Worm (Caenorhabditis elegans) whole organism, mixed stage, embryonic: ENCODE data around the gene srsx-33.

Experiments used
- M03D4.4 ChIP-seq: sonication (generic microtip); optimal IDR thresholded peaks from 2 replicates; lab custom pipeline; 2017; ENCODE audit warnings: mild to moderate bottlenecking, missing genetic modification characterization, missing compliant biosample characterization
- bed-3 ChIP-seq: fragments of 200-800 bp; sonication (Bioruptor generic); optimal IDR thresholded peaks from 3 replicates; lab custom pipeline; 2018; ENCODE audit warnings: mild to moderate bottlenecking, missing genetic modification characterization, moderate library complexity, missing compliant biosample characterization
- blmp-1 ChIP-seq: fragments of 150-350 bp; optimal IDR thresholded peaks from 2 replicates; lab custom pipeline; 2014; ENCODE audit warnings: missing biosample characterization, missing genetic modification characterization
- ceh-39 ChIP-seq: fragments of 150-350 bp; optimal IDR thresholded peaks from 2 replicates; lab custom pipeline; 2014; ENCODE audit warnings: missing biosample characterization, missing genetic modification characterization
- ceh-43 ChIP-seq: fragments of 200-800 bp; sonication (Bioruptor generic); optimal IDR thresholded peaks from 2 replicates; lab custom pipeline; 2018; ENCODE audit warnings: mild to moderate bottlenecking, missing genetic modification characterization, moderate library complexity, missing compliant biosample characterization
- ceh-83 ChIP-seq: fragments of 200-800 bp; sonication (Bioruptor generic); optimal IDR thresholded peaks from 2 replicates; lab custom pipeline; 2018; ENCODE audit warnings: mild to moderate bottlenecking, missing genetic modification characterization, missing compliant biosample characterization
- ces-1 ChIP-seq: fragments of 150-350 bp; optimal IDR thresholded peaks from 2 replicates; lab custom pipeline; 2014; ENCODE audit warnings: missing biosample characterization, missing genetic modification reagents, missing genetic modification characterization
- cnd-1 ChIP-seq: fragments of 200-800 bp; sonication (Bioruptor generic); optimal IDR thresholded peaks from 2 replicates; lab custom pipeline; 2018; ENCODE audit warnings: mild to moderate bottlenecking, missing genetic modification characterization, missing compliant biosample characterization
- drap-1 ChIP-seq: fragments of 200-800 bp; sonication (Bioruptor generic); optimal IDR thresholded peaks from 3 replicates; lab custom pipeline; 2018; ENCODE audit warnings: mild to moderate bottlenecking, missing genetic modification characterization, missing compliant biosample characterization
- elt-1 ChIP-seq: sonication (generic microtip); optimal IDR thresholded peaks from 2 replicates; lab custom pipeline; 2017; ENCODE audit warnings: missing genetic modification characterization, mild to moderate bottlenecking, missing compliant biosample characterization, antibody characterized with exemption, moderate library complexity, borderline replicate concordance; ENCODE audit not compliant: insufficient read depth
- elt-3 ChIP-seq: fragments of 150-350 bp; optimal IDR thresholded peaks from 2 replicates; lab custom pipeline; 2014; ENCODE audit warnings: missing biosample characterization, missing genetic modification characterization
- flh-1 ChIP-seq: fragments of 200-800 bp; sonication (Bioruptor generic); optimal IDR thresholded peaks from 2 replicates; lab custom pipeline; 2018; ENCODE audit warnings: mild to moderate bottlenecking, missing genetic modification characterization, moderate library complexity, missing compliant biosample characterization
- lin-13 ChIP-seq: fragments of 150-350 bp; optimal IDR thresholded peaks from 2 replicates; lab custom pipeline; 2014; ENCODE audit warnings: missing biosample characterization, missing genetic modification characterization
- lin-32 ChIP-seq: fragments of 200-800 bp; sonication (Bioruptor generic); optimal IDR thresholded peaks from 2 replicates; lab custom pipeline; 2018; ENCODE audit warnings: mild to moderate bottlenecking, missing genetic modification characterization, missing compliant biosample characterization
- lsy-2 ChIP-seq: fragments of 150-350 bp; optimal IDR thresholded peaks from 2 replicates; lab custom pipeline; 2014; ENCODE audit warnings: missing biosample characterization, missing genetic modification characterization
- mep-1 ChIP-seq: fragments of 150-350 bp; optimal IDR thresholded peaks from 2 replicates; lab custom pipeline; 2017; ENCODE audit warnings: missing biosample characterization, missing genetic modification reagents, missing genetic modification characterization, inconsistent platforms
- mls-2 ChIP-seq: sonication (generic microtip); optimal IDR thresholded peaks from 2 replicates; lab custom pipeline; 2016; ENCODE audit warnings: mild to moderate bottlenecking, missing genetic modification characterization, moderate library complexity, missing compliant biosample characterization
- nhr-2 ChIP-seq: fragments of 150-350 bp; optimal IDR thresholded peaks from 2 replicates; lab custom pipeline; 2014; ENCODE audit warnings: missing biosample characterization, missing genetic modification characterization
- nhr-237 ChIP-seq: fragments of 150-350 bp; optimal IDR thresholded peaks from 2 replicates; lab custom pipeline; 2014; ENCODE audit warnings: missing biosample characterization, missing genetic modification characterization
- nhr-28 ChIP-seq: fragments of 150-350 bp; optimal IDR thresholded peaks from 2 replicates; lab custom pipeline; 2014; ENCODE audit warnings: missing biosample characterization, missing genetic modification characterization
- pha-4 ChIP-seq: fragments of 150-350 bp; optimal IDR thresholded peaks from 2 replicates; lab custom pipeline; 2018; ENCODE audit warnings: missing biosample characterization, missing genetic modification reagents, missing genetic modification characterization
- sem-2 ChIP-seq: fragments of 200-800 bp; sonication (Bioruptor generic); optimal IDR thresholded peaks from 2 replicates; lab custom pipeline; 2018; ENCODE audit warnings: mild to moderate bottlenecking, missing genetic modification characterization, missing compliant biosample characterization
- snpc-4 ChIP-seq: fragments of 150-350 bp; optimal IDR thresholded peaks from 2 replicates; lab custom pipeline; 2014; ENCODE audit warnings: missing biosample characterization, missing genetic modification characterization
- sptf-1 ChIP-seq: sonication (generic microtip); optimal IDR thresholded peaks from 2 replicates; lab custom pipeline; 2017; ENCODE audit warnings: mild to moderate bottlenecking, missing genetic modification characterization, moderate library complexity, missing compliant biosample characterization
- tbx-8 ChIP-seq: fragments of 200-800 bp; sonication (Bioruptor generic); optimal IDR thresholded peaks from 2 replicates; lab custom pipeline; 2018; ENCODE audit warnings: mild to moderate bottlenecking, missing genetic modification characterization, moderate library complexity, missing compliant biosample characterization
- unc-120 ChIP-seq: sonication (generic microtip); optimal IDR thresholded peaks from 2 replicates; lab custom pipeline; 2017; ENCODE audit warnings: missing genetic modification characterization, missing compliant biosample characterization; ENCODE audit not compliant: poor library complexity, severe bottlenecking
- unc-39 ChIP-seq: fragments of 150-350 bp; optimal IDR thresholded peaks from 2 replicates; lab custom pipeline; 2014; ENCODE audit warnings: missing biosample characterization, missing genetic modification characterization
- unc-62 ChIP-seq: fragments of 150-350 bp; optimal IDR thresholded peaks from 2 replicates; lab custom pipeline; 2014; ENCODE audit warnings: missing biosample characterization, missing genetic modification reagents, missing genetic modification characterization
- zip-8 ChIP-seq: fragments of 150-350 bp; optimal IDR thresholded peaks from 2 replicates; lab custom pipeline; 2014; ENCODE audit warnings: missing biosample characterization, missing genetic modification characterization
- ztf-11 ChIP-seq: fragments of 150-350 bp; optimal IDR thresholded peaks from 2 replicates; lab custom pipeline; 2014; ENCODE audit warnings: missing biosample characterization, missing genetic modification characterization

Gene srsx-33

DNA sequence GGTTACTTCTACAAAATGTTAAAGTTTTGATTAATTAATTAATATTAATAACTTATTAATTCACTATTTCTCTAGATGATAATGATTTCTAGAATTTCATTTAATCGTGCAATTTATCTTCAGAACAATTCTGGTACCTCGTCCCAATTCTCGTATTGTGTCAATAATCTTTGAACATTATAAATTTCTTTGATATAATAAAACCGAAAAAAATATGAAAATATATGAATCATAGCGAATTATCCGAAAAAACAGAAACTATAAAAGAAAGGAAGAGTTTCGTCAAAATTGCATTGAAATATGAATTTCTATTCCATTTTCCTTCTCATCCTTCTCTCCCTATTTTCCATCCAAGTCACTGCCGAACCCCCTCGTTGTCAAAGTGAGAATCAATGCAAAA lies 1.6 kb downstream of the srsx-33 start, which contains the start of gene T19B10.12:
T19B10.12 (plus strand) TSS at position 301 of the 400 bp plus-strand sequence.
- no peak for TF ChIP-seq mep-1
- no peak for TF ChIP-seq zip-8
- no peak for TF ChIP-seq bed-3 (GFP tag; lab: Kevin White, UChicago)
- TF ChIP-seq cnd-1 (tag; lab: Kevin White, UChicago) = no peak
- no peak for TF ChIP-seq lin-13 (tag; lab: Kevin White, UChicago)
- no peak for TF ChIP-seq ceh-39 (tag; lab: Kevin White, UChicago)
- TF ChIP-seq tbx-8 = no peak
- TF ChIP-seq nhr-237 (tag; lab: Kevin White, UChicago) = no peak
- TF ChIP-seq ztf-11 = no peak
- TF ChIP-seq elt-1 = no peak
- TF ChIP-seq unc-120 (tag; lab: Kevin White, UChicago) = no peak
- no peak for TF ChIP-seq elt-3 (tag; lab: Kevin White, UChicago)
- no peak for TF ChIP-seq lsy-2
- TF ChIP-seq ces-1 = no peak

DNA sequence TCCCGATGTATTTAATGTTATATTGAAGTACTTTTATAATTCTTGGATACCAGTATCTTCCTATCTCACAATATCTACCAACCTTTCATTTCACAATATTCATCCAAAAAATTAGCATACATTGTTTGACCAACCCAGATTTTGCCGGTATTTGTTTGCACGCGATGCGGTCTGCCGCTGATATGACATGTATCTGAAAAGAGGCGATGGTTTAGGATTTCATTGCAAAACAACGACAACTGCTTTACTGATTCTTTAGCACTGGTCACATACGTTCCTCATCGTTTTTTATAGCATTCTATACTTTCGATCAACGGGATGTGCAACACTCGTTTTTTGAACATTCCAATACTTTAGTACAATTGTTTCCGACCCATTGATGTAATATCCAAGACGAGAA lies 4.5 kb downstream of the srsx-33 start, which contains the start of gene mam-4:
mam-4 (plus strand) TSS at position 301 of the 400 bp plus-strand sequence.
- TF ChIP-seq mep-1 = no peak
- no peak for TF ChIP-seq pha-4 (tag; lab: Kevin White, UChicago)
- TF ChIP-seq zip-8 = no peak
- TF ChIP-seq mls-2 = no peak
- TF ChIP-seq unc-39 (tag; lab: Kevin White, UChicago) = no peak
- no peak for TF ChIP-seq ceh-83 (GFP tag; lab: Kevin White, UChicago)
- TF ChIP-seq nhr-2 (tag; lab: Kevin White, UChicago) = no peak
- TF ChIP-seq blmp-1 (tag; lab: Kevin White, UChicago) = no peak
- TF ChIP-seq lin-32 (GFP tag; lab: Kevin White, UChicago) = no peak

DNA sequence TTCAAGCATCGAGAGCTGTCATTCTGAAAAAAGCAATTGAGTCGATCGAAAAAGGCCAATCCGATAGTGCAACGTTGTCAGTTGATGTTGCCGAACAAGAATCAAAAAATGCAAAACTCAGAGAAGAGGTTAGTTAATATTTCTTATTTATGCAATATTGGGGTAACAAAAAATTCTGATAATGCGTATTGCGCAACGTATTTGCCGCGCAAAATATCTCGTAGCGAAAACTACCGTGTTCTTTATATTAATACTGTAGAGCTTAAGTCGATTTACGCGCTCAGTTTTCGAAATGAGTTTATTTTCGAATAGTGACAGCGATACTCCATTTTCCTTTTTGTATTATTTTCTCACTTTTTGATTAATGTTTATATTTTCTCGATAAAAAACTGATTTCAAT lies 7.3 kb downstream of the srsx-33 start:
- TF ChIP-seq M03D4.4 (tag; lab: Kevin White, UChicago) (no peak), ceh-43 (no peak), elt-3 (tag; lab: Kevin White, UChicago) (no peak), elt-1 (no peak), zip-8 (peak; percentile 59), sptf-1 (tag; lab: Kevin White, UChicago) (no peak)
- TF ChIP-seq, all 35 proteins: peak for 1

DNA sequence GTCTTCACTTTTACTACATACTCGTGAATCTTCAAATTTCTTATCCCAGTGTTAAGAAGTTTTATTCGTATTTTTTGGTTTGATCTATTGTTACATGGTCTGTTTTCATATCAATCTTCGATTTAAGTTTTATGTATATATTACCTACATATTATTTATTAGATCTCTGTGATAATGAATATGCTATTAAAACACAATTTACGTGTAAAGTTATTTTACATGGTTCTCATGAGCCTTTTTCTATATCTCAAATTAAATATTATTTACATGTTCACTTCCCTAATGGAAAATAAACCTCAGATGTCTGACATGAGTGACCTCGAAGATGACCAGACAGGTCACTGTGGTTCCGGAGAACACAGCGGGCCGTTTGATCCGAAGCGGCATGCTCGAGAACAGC lies 7.8 kb downstream of the srsx-33 start, which contains the start of gene mxl-1:
mxl-1 (plus strand) TSS at position 301 of the 400 bp plus-strand sequence.
- no peak for TF ChIP-seq ces-1
- TF ChIP-seq unc-39 (tag; lab: Kevin White, UChicago) = no peak
- no peak for TF ChIP-seq ztf-11
- no peak for TF ChIP-seq drap-1 (GFP tag; lab: Kevin White, UChicago)
- no peak for TF ChIP-seq bed-3 (GFP tag; lab: Kevin White, UChicago)
- no peak for TF ChIP-seq pha-4 (tag; lab: Kevin White, UChicago)
- TF ChIP-seq sptf-1 (tag; lab: Kevin White, UChicago) = no peak
- TF ChIP-seq ceh-39 (tag; lab: Kevin White, UChicago) = no peak
- TF ChIP-seq blmp-1 (tag; lab: Kevin White, UChicago) = no peak
- TF ChIP-seq M03D4.4 (tag; lab: Kevin White, UChicago) = no peak
- no peak for TF ChIP-seq unc-120 (tag; lab: Kevin White, UChicago)
- no peak for TF ChIP-seq sem-2 (GFP tag; lab: Kevin White, UChicago)
- no peak for TF ChIP-seq nhr-2 (tag; lab: Kevin White, UChicago)
- TF ChIP-seq unc-62 (GFP tag; lab: Kevin White, UChicago) = no peak
- no peak for TF ChIP-seq lsy-2
- TF ChIP-seq mls-2 = no peak
- TF ChIP-seq lin-13 (tag; lab: Kevin White, UChicago) = no peak
- TF ChIP-seq flh-1 (GFP tag; lab: Kevin White, UChicago) = no peak

DNA sequence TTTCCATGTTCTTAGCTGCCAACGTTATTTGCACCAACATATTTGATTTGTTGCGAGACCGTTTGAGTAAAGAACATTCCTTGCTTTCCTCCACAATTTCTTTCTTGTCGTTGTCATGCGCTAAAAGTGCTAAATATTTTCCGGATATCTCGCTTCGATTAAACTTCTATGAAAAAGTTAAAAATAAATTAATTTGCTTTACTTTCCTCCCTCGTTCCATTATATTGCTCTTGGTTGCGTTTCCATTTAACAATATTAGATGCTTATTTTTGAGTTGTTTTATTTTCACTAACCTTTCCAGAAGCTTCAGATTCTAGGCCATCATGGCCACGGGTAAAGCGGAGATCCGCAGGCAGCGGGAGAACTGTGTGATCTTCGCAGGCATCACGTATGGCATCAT lies 10.7 kb downstream of the srsx-33 start, which contains the start of gene pgap-1:
pgap-1 (plus strand) TSS at position 301 of the 400 bp plus-strand sequence.
- TF ChIP-seq zip-8 (no peak), snpc-4 (no peak), ceh-39 (tag; lab: Kevin White, UChicago) (no peak), tbx-8 (no peak), drap-1 (GFP tag; lab: Kevin White, UChicago) (no peak), nhr-28 (tag; lab: Kevin White, UChicago) (no peak), mep-1 (no peak), ces-1 (no peak), lin-13 (tag; lab: Kevin White, UChicago) (no peak), lin-32 (GFP tag; lab: Kevin White, UChicago) (no peak)
